Worm (Caenorhabditis elegans) whole organism, L3 larva: Measurements from ENCODE around the gene sru-38.

Experiments used
- ama-1 ChIP-seq: fragments of 150-350 bp; optimal IDR thresholded peaks from 2 replicates; lab custom pipeline; 2018
- ceh-28 ChIP-seq: fragments of 150-350 bp; optimal IDR thresholded peaks from 2 replicates; lab custom pipeline; 2014; ENCODE audit warnings: missing biosample characterization, missing genetic modification reagents, missing genetic modification characterization
- elt-2 ChIP-seq: sonication (generic microtip); optimal IDR thresholded peaks from 2 replicates; lab custom pipeline; 2016; ENCODE audit warnings: missing genetic modification reagents, mild to moderate bottlenecking, missing genetic modification characterization, missing compliant biosample characterization
- fos-1 ChIP-seq: fragments of 150-350 bp; optimal IDR thresholded peaks from 2 replicates; lab custom pipeline; 2014; ENCODE audit warnings: missing biosample characterization, missing genetic modification characterization
- hmg-11 ChIP-seq: sonication (generic microtip); optimal IDR thresholded peaks from 2 replicates; lab custom pipeline; 2016; ENCODE audit warnings: missing genetic modification characterization, missing compliant biosample characterization
- jun-1 ChIP-seq: fragments of 150-350 bp; optimal IDR thresholded peaks from 2 replicates; lab custom pipeline; 2014; ENCODE audit warnings: missing biosample characterization, missing genetic modification reagents, missing genetic modification characterization
- mml-1 ChIP-seq: fragments of 150-350 bp; sonication (generic microtip); optimal IDR thresholded peaks from 3 replicates; lab custom pipeline; 2014; ENCODE audit warnings: missing biosample characterization, missing genetic modification characterization
- nhr-12 ChIP-seq: fragments of 150-350 bp; optimal IDR thresholded peaks from 2 replicates; lab custom pipeline; 2014; ENCODE audit warnings: missing biosample characterization, missing genetic modification characterization
- nhr-23 ChIP-seq: fragments of 150-350 bp; optimal IDR thresholded peaks from 2 replicates; lab custom pipeline; 2014; ENCODE audit warnings: missing biosample characterization, missing genetic modification reagents, missing genetic modification characterization
- nhr-28 ChIP-seq: fragments of 150-350 bp; optimal IDR thresholded peaks from 2 replicates; lab custom pipeline; 2014; ENCODE audit warnings: missing biosample characterization, missing genetic modification characterization
- nhr-43 ChIP-seq: sonication (generic microtip); optimal IDR thresholded peaks from 2 replicates; lab custom pipeline; 2016; ENCODE audit warnings: mild to moderate bottlenecking, missing genetic modification characterization, missing compliant biosample characterization; ENCODE audit not compliant: poor library complexity, severe bottlenecking
- snpc-4 ChIP-seq: fragments of 150-350 bp; optimal IDR thresholded peaks from 2 replicates; lab custom pipeline; 2014; ENCODE audit warnings: missing biosample characterization, missing genetic modification characterization
- unc-62 ChIP-seq: fragments of 150-350 bp; sonication (generic microtip); optimal IDR thresholded peaks from 4 replicates; lab custom pipeline; 2014; ENCODE audit warnings: missing biosample characterization, missing genetic modification reagents, missing genetic modification characterization
- ztf-4 ChIP-seq: fragments of 150-350 bp; optimal IDR thresholded peaks from 2 replicates; lab custom pipeline; 2014; ENCODE audit warnings: missing biosample characterization, missing genetic modification characterization

Gene sru-38

DNA sequence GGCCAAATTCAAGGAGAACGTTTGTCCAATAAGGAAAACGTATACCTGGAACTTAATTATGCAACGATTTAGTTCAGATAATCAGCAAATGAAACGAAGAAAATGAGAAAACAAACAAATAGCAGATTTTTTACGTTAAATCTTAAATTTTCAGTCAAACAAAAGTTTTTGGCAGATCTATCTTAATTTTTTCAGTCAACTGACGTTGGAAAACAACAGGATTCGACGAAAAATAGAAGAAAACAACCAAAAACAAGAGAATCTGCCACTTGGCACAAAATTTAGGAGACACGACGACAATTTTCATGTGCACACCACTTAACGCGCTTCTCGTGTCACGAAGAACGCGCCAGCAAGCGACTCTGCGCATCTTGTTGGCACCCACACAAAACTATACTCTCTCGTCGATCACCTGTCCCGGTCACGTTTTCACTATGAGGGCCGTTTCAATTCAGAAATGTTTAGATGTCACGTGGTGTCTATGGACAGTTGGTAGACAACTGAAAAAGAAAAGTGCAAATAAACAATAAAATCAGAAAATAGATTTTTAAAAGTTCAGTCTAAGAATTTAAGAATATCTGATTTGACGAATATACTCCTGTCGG is 46.1 kb downstream of the sru-38 start, which contains the start of gene ztf-7 (continued):
- TF ChIP-seq hmg-11 (peak; percentile 80), jun-1 (peak; percentile 95), nhr-28 (tag; lab: Kevin White, UChicago) (no peak), fos-1 (tag; lab: Kevin White, UChicago) (no peak), snpc-4 (tag; lab: Kevin White, UChicago) (peak; percentile 93), ceh-28 (tag; lab: Kevin White, UChicago) (peak; percentile 80), unc-62 (GFP tag; lab: Kevin White, UChicago) (peak; percentile 18), ztf-4 (tag; lab: Kevin White, UChicago) (peak; percentile 74), mml-1 (tag; lab: Kevin White, UChicago) (no peak), nhr-23 (tag; lab: Kevin White, UChicago) (peak; percentile 97), nhr-12 (tag; lab: Kevin White, UChicago) (no peak), nhr-43 (peak; percentile 97)

- TF ChIP-seq ama-1 (lab: Kevin White, UChicago) (peak; percentile 80), ceh-28 (tag; lab: Kevin White, UChicago) (no peak), nhr-43 (peak; percentile 49), elt-2 (tag; lab: Kevin White, UChicago) (peak; percentile 21)
Observed at ce11 chrV:9786721-9787131, 49.1 kb downstream of the sru-38 start, which contains the start of gene F46B6.6. F46B6.6 (minus strand) TSS chrV:9786868.
